Worm (Caenorhabditis elegans): Measurements from ENCODE around the gene ZK896.5.

ce11 chrIV:12886012-12886411 is 6.6 kb upstream of the ZK896.5 start:
- no peak for TF ChIP-seq fos-1 (tag; optimal IDR thresholded peaks at IDR 0.05)
- TF ChIP-seq C34B4.2 (tag; optimal IDR thresholded peaks at IDR 0.05), result no peak
